Fruit fly (Drosophila melanogaster): ENCODE data around the gene CG2444.

CG2444 gene

dm6 chrX:11714529-11715262 is 9.6 kb upstream of the CG2444 start (continued):
- TF ChIP-seq CG4318 (GFP tag; optimal IDR thresholded peaks at IDR 0.05) (no peak), Eip75B (GFP tag; optimal IDR thresholded peaks at IDR 0.05) (no peak), net (GFP tag; optimal IDR thresholded peaks at IDR 0.05) (no peak), CG10631 (GFP tag; optimal IDR thresholded peaks at IDR 0.05) (no peak), dac (GFP tag; optimal IDR thresholded peaks at IDR 0.05) (peak; percentile 31), svp (GFP tag) (peak; percentile 85), spab (GFP tag; optimal IDR thresholded peaks at IDR 0.05) (no peak), CG6276 (GFP tag; optimal IDR thresholded peaks at IDR 0.05) (no peak), fd59A (GFP tag; optimal IDR thresholded peaks at IDR 0.05) (no peak), lz (GFP tag; optimal IDR thresholded peaks at IDR 0.05) (peak; percentile 58), Gug (GFP tag; IDR thresholded peaks at IDR 0.05) (peak; percentile 51), Lpt (GFP tag; optimal IDR thresholded peaks at IDR 0.05) (no peak), Hr4 (GFP tag; optimal IDR thresholded peaks at IDR 0.05) (peak; percentile 50), dsx (GFP tag; optimal IDR thresholded peaks at IDR 0.05; ENCODE audit: poor library complexity, severe bottlenecking) (no peak), Eip78C (GFP tag) (peak; percentile 80), fd85E (GFP tag; optimal IDR thresholded peaks at IDR 0.05) (no peak), CG8319 (GFP tag; optimal IDR thresholded peaks at IDR 0.05) (no peak), CG10669 (GFP tag; optimal IDR thresholded peaks at IDR 0.05) (peak; percentile 19), CG34406 (GFP tag; optimal IDR thresholded peaks at IDR 0.05) (peak; percentile 46), vri (GFP tag; optimal IDR thresholded peaks at IDR 0.05) (no peak), CG8119 (GFP tag; IDR thresholded peaks at IDR 0.05) (peak; percentile 40; the same call in 1 of the 3 replicates), pdm3 (GFP tag; optimal IDR thresholded peaks at IDR 0.05) (no peak), topi (GFP tag; optimal IDR thresholded peaks at IDR 0.05) (peak; percentile 24), CG6163 (GFP tag; IDR thresholded peaks at IDR 0.05) (peak; percentile 83), CG11902 (GFP tag; optimal IDR thresholded peaks at IDR 0.05) (no peak), Hr38 (GFP tag; optimal IDR thresholded peaks at IDR 0.05) (no peak), fkh (GFP tag; optimal IDR thresholded peaks at IDR 0.05) (no peak), CG6808 (GFP tag; optimal IDR thresholded peaks at IDR 0.05) (peak; percentile 58), CG15336 (GFP tag; IDR thresholded peaks at IDR 0.05) (peak; percentile 67)

dm6 chrX:11713808-11714528 is 8.9 kb upstream of the CG2444 start:
- TF ChIP-seq CG3919 (GFP tag; optimal IDR thresholded peaks at IDR 0.05) (peak; percentile 21), Blimp-1 (GFP tag; optimal IDR thresholded peaks at IDR 0.05) (no peak), CG6276 (GFP tag; optimal IDR thresholded peaks at IDR 0.05) (peak; percentile 57), Eip78C (GFP tag) (peak; percentile 70), CG32006 (GFP tag; optimal IDR thresholded peaks at IDR 0.05) (peak; percentile 39), fd59A (GFP tag; optimal IDR thresholded peaks at IDR 0.05) (peak; percentile 24), Smox (GFP tag; optimal IDR thresholded peaks at IDR 0.05) (peak; percentile 32), Ets21C (GFP tag; optimal IDR thresholded peaks at IDR 0.05) (no peak), CG9139 (GFP tag; optimal IDR thresholded peaks at IDR 0.05) (peak; percentile 45), CG6854 (GFP tag; optimal IDR thresholded peaks at IDR 0.05) (peak; percentile 53), ss (GFP tag; optimal IDR thresholded peaks at IDR 0.05) (peak; percentile 66 to 87), CG6163 (GFP tag; IDR thresholded peaks at IDR 0.05) (no peak; the same call in 2 of the 3 replicates), lz (GFP tag; optimal IDR thresholded peaks at IDR 0.05) (no peak), dsx (GFP tag; optimal IDR thresholded peaks at IDR 0.05; ENCODE audit: poor library complexity, severe bottlenecking) (peak; percentile 51), Eip75B (GFP tag; optimal IDR thresholded peaks at IDR 0.05) (peak; percentile 22), Sox14 (GFP tag; optimal IDR thresholded peaks at IDR 0.05) (peak; percentile 36), CG8119 (GFP tag; IDR thresholded peaks at IDR 0.05) (peak; percentile 57; the same call in 2 of the 3 replicates), CG11762 (GFP tag; optimal IDR thresholded peaks at IDR 0.05; ENCODE audit: insufficient read depth) (no peak), acj6 (GFP tag; optimal IDR thresholded peaks at IDR 0.05) (no peak), Met (GFP tag; optimal IDR thresholded peaks at IDR 0.05) (peak; percentile 5), Ets96B (tag; optimal IDR thresholded peaks at IDR 0.05) (peak; percentile 6), CG16779 (tag; optimal IDR thresholded peaks at IDR 0.05) (peak; percentile 33), CG10669 (GFP tag; optimal IDR thresholded peaks at IDR 0.05) (peak; percentile 23), achi (GFP tag; optimal IDR thresholded peaks at IDR 0.05) (peak; percentile 40), CG11902 (GFP tag; optimal IDR thresholded peaks at IDR 0.05) (no peak), fd85E (GFP tag; optimal IDR thresholded peaks at IDR 0.05) (peak; percentile 5), CG6808 (GFP tag; optimal IDR thresholded peaks at IDR 0.05) (peak; percentile 65), CG8632 (GFP tag; optimal IDR thresholded peaks at IDR 0.05) (peak; percentile 41), vri (GFP tag; optimal IDR thresholded peaks at IDR 0.05) (peak; percentile 68), CG15336 (GFP tag; IDR thresholded peaks at IDR 0.05) (peak; percentile 60), salr (GFP tag; optimal IDR thresholded peaks at IDR 0.05) (no peak)
